Fruit fly (Drosophila melanogaster) whole organism, embryonic: ENCODE results near the gene CG4820.

Experiments
- Adf1 ChIP-seq: fragments of 200-800 bp; sonication (Bioruptor generic); IDR thresholded peaks from 2 replicates; pipeline ENCODE4 v1.3.6; 2022; ENCODE audit warnings: missing biosample characterization, missing genetic modification characterization
- B-H1 ChIP-seq: fragments of 200-800 bp; sonication (Bioruptor generic); IDR thresholded peaks from 3 replicates; pipeline ENCODE4 v1.3.6; 2022; ENCODE audit warnings: missing biosample characterization, missing genetic modification characterization
- CG10147 ChIP-seq: fragments of 200-800 bp; sonication (Bioruptor generic); optimal IDR thresholded peaks from 2 replicates; lab custom pipeline; 2019; ENCODE audit warnings: missing biosample characterization, mild to moderate bottlenecking, missing genetic modification characterization, moderate library complexity
- CG10543 ChIP-seq: fragments of 200-800 bp; sonication (Bioruptor generic); optimal IDR thresholded peaks from 3 replicates; lab custom pipeline; 2017; ENCODE audit warnings: missing biosample characterization, mild to moderate bottlenecking, missing genetic modification characterization, moderate library complexity
- CG10979 ChIP-seq: fragments of 200-800 bp; sonication (Bioruptor generic); optimal IDR thresholded peaks from 2 replicates; lab custom pipeline; 2018; ENCODE audit warnings: missing biosample characterization, mild to moderate bottlenecking, missing genetic modification characterization, moderate library complexity
- CG11085 ChIP-seq: fragments of 200-800 bp; sonication (Bioruptor generic); IDR thresholded peaks from 2 replicates; pipeline ENCODE4 v1.3.6; 2022; ENCODE audit warnings: missing biosample characterization, missing genetic modification characterization
- CG11398 ChIP-seq: fragments of 200-800 bp; sonication (Bioruptor generic); optimal IDR thresholded peaks from 2 replicates; lab custom pipeline; 2016; ENCODE audit warnings: missing biosample characterization, missing genetic modification characterization
- CG14050 ChIP-seq: fragments of 200-800 bp; sonication (Bioruptor generic); IDR thresholded peaks from 3 replicates; pipeline ENCODE4 v1.3.6; 2022; ENCODE audit warnings: missing biosample characterization, missing genetic modification characterization
- CG14860 ChIP-seq: fragments of 200-800 bp; sonication (Bioruptor generic); IDR thresholded peaks from 3 replicates; pipeline ENCODE4 v1.3.6; 2022; ENCODE audit warnings: missing biosample characterization, missing genetic modification characterization; ENCODE audit not compliant: partially characterized antibody
- CG1603 ChIP-seq: fragments of 200-800 bp; sonication (Bioruptor generic); optimal IDR thresholded peaks from 2 replicates; lab custom pipeline; 2019; ENCODE audit warnings: missing biosample characterization, mild to moderate bottlenecking, missing genetic modification characterization, moderate library complexity
- CG17186 ChIP-seq: fragments of 200-800 bp; sonication (Bioruptor generic); optimal IDR thresholded peaks from 3 replicates; lab custom pipeline; 2017; ENCODE audit warnings: missing biosample characterization, missing genetic modification reagents, missing genetic modification characterization
- CG18011 ChIP-seq: fragments of 200-800 bp; sonication (Bioruptor generic); optimal IDR thresholded peaks from 2 replicates; lab custom pipeline; 2017; ENCODE audit warnings: missing biosample characterization, missing genetic modification characterization, mild to moderate bottlenecking, moderate library complexity, missing genotype
- CG18619 ChIP-seq: fragments of 200-800 bp; sonication (Bioruptor generic); optimal IDR thresholded peaks from 3 replicates; lab custom pipeline; 2017; ENCODE audit warnings: missing biosample characterization, mild to moderate bottlenecking, missing genetic modification characterization
- CG2120 ChIP-seq: fragments of 200-800 bp; sonication (Bioruptor generic); optimal IDR thresholded peaks from 3 replicates; lab custom pipeline; 2016; ENCODE audit warnings: missing biosample characterization, missing genetic modification characterization
- CG2129 ChIP-seq: fragments of 200-800 bp; sonication (Bioruptor generic); IDR thresholded peaks from 2 replicates; pipeline ENCODE4 v1.3.6; 2022; ENCODE audit warnings: missing biosample characterization, missing genetic modification characterization; ENCODE audit not compliant: partially characterized antibody
- CG2202 ChIP-seq: fragments of 200-800 bp; sonication (Bioruptor generic); optimal IDR thresholded peaks from 2 replicates; lab custom pipeline; 2018; ENCODE audit warnings: missing biosample characterization, mild to moderate bottlenecking, missing genetic modification characterization
- CG3065 ChIP-seq: fragments of 200-800 bp; sonication (Bioruptor generic); optimal IDR thresholded peaks from 2 replicates; lab custom pipeline; 2016; ENCODE audit warnings: missing biosample characterization, missing genetic modification characterization
- CG4328 ChIP-seq: fragments of 200-800 bp; sonication (Bioruptor generic); optimal IDR thresholded peaks from 3 replicates; lab custom pipeline; 2017; ENCODE audit warnings: missing biosample characterization, missing genetic modification reagents, missing genetic modification characterization
- CG4424 ChIP-seq: fragments of 200-800 bp; sonication (Bioruptor generic); optimal IDR thresholded peaks from 3 replicates; lab custom pipeline; 2016; ENCODE audit warnings: missing biosample characterization, missing genetic modification characterization
- CG6765 ChIP-seq: fragments of 200-800 bp; sonication (Bioruptor generic); optimal IDR thresholded peaks from 3 replicates; lab custom pipeline; 2017; ENCODE audit warnings: missing biosample characterization, mild to moderate bottlenecking, missing genetic modification characterization
- CG8089 ChIP-seq: fragments of 200-800 bp; sonication (Bioruptor generic); optimal IDR thresholded peaks from 3 replicates; lab custom pipeline; 2016; ENCODE audit warnings: missing biosample characterization, missing genetic modification characterization
- CG9215 ChIP-seq: fragments of 200-800 bp; sonication (Bioruptor generic); IDR thresholded peaks from 2 replicates; pipeline ENCODE4 v1.3.6; 2022; ENCODE audit warnings: missing biosample characterization, missing genetic modification characterization
- CTCF ChIP-seq: fragments of 200-800 bp; sonication (Bioruptor generic); optimal IDR thresholded peaks from 2 replicates; lab custom pipeline; 2017; ENCODE audit warnings: missing biosample characterization, mild to moderate bottlenecking, missing genetic modification characterization, moderate library complexity
- Dek ChIP-seq: fragments of 200-800 bp; sonication (Bioruptor generic); optimal IDR thresholded peaks from 3 replicates; lab custom pipeline; 2019; ENCODE audit warnings: missing biosample characterization, mild to moderate bottlenecking, missing genetic modification characterization, moderate library complexity
- Doc3 ChIP-seq: fragments of 200-800 bp; sonication (Bioruptor generic); IDR thresholded peaks from 3 replicates; pipeline ENCODE4 v1.3.6; 2022; ENCODE audit warnings: missing biosample characterization, missing genetic modification characterization; ENCODE audit not compliant: partially characterized antibody
- HLHmδ ChIP-seq: fragments of 200-800 bp; sonication (Bioruptor generic); optimal IDR thresholded peaks from 2 replicates; lab custom pipeline; 2018; ENCODE audit warnings: missing biosample characterization, mild to moderate bottlenecking, missing genetic modification characterization, moderate library complexity
- HmgZ ChIP-seq: fragments of 200-800 bp; sonication (Bioruptor generic); optimal IDR thresholded peaks from 2 replicates; lab custom pipeline; 2018; ENCODE audit warnings: missing biosample characterization, mild to moderate bottlenecking, missing genetic modification characterization
- NC2α ChIP-seq: fragments of 200-800 bp; sonication (Bioruptor generic); optimal IDR thresholded peaks from 2 replicates; lab custom pipeline; 2016; ENCODE audit warnings: missing biosample characterization, missing genetic modification characterization
- NC2β ChIP-seq: fragments of 200-800 bp; sonication (Bioruptor generic); optimal IDR thresholded peaks from 2 replicates; lab custom pipeline; 2016; ENCODE audit warnings: missing biosample characterization, missing genetic modification characterization
- Ssrp ChIP-seq: fragments of 200-800 bp; sonication (Bioruptor generic); optimal IDR thresholded peaks from 2 replicates; lab custom pipeline; 2018; ENCODE audit warnings: missing biosample characterization, mild to moderate bottlenecking, missing genetic modification characterization, moderate library complexity
- TFAM ChIP-seq: fragments of 200-800 bp; sonication (Bioruptor generic); optimal IDR thresholded peaks from 2 replicates; lab custom pipeline; 2017; ENCODE audit warnings: missing biosample characterization, missing genetic modification characterization, inconsistent platforms
- Xbp1 ChIP-seq: fragments of 200-800 bp; sonication (Bioruptor generic); optimal IDR thresholded peaks from 3 replicates; lab custom pipeline; 2016; ENCODE audit warnings: missing biosample characterization, mild to moderate bottlenecking, missing genetic modification characterization
- ab ChIP-seq: fragments of 200-800 bp; sonication (Bioruptor generic); optimal IDR thresholded peaks from 2 replicates; lab custom pipeline; 2016; ENCODE audit warnings: missing biosample characterization, missing genetic modification characterization
- al ChIP-seq: fragments of 200-800 bp; sonication (Bioruptor generic); IDR thresholded peaks from 2 replicates; pipeline ENCODE4 v1.3.6; 2022; ENCODE audit warnings: missing biosample characterization, missing genetic modification characterization
- az2 ChIP-seq: fragments of 200-800 bp; sonication (Bioruptor generic); optimal IDR thresholded peaks from 3 replicates; lab custom pipeline; 2016; ENCODE audit warnings: missing biosample characterization, missing genetic modification characterization
- bab2 ChIP-seq: fragments of 200-800 bp; sonication (Bioruptor generic); optimal IDR thresholded peaks from 2 replicates; lab custom pipeline; 2016; ENCODE audit warnings: missing biosample characterization, missing genetic modification characterization
- dimm ChIP-seq: fragments of 200-800 bp; sonication (Bioruptor generic); IDR thresholded peaks from 2 replicates; pipeline ENCODE4 v1.3.6; 2022; ENCODE audit warnings: missing biosample characterization, missing genetic modification characterization
- dmrt99B ChIP-seq: fragments of 200-800 bp; sonication (Bioruptor generic); optimal IDR thresholded peaks from 2 replicates; lab custom pipeline; 2018; ENCODE audit warnings: missing biosample characterization, mild to moderate bottlenecking, missing genetic modification characterization, moderate library complexity
- ems ChIP-seq: fragments of 200-800 bp; sonication (Bioruptor generic); optimal IDR thresholded peaks from 3 replicates; lab custom pipeline; 2016; ENCODE audit warnings: missing biosample characterization, missing genetic modification characterization
- ind ChIP-seq: fragments of 200-800 bp; sonication (Bioruptor generic); optimal IDR thresholded peaks from 3 replicates; lab custom pipeline; 2016; ENCODE audit warnings: missing biosample characterization, missing genetic modification characterization
- lilli ChIP-seq: fragments of 200-800 bp; sonication (Bioruptor generic); optimal IDR thresholded peaks from 3 replicates; lab custom pipeline; 2016; ENCODE audit warnings: missing biosample characterization, missing genetic modification characterization
- nau ChIP-seq: fragments of 200-800 bp; sonication (Bioruptor generic); optimal IDR thresholded peaks from 3 replicates; lab custom pipeline; 2017; ENCODE audit warnings: missing biosample characterization, mild to moderate bottlenecking, missing genetic modification characterization, missing genetic modification reagents
- oc ChIP-seq: fragments of 200-800 bp; sonication (Bioruptor generic); optimal IDR thresholded peaks from 2 replicates; lab custom pipeline; 2018; ENCODE audit warnings: missing biosample characterization, mild to moderate bottlenecking, missing genetic modification characterization, moderate library complexity
- pnt ChIP-seq: fragments of 200-800 bp; sonication (Bioruptor generic); optimal IDR thresholded peaks from 3 replicates; lab custom pipeline; 2016; ENCODE audit warnings: missing biosample characterization, missing genetic modification characterization
- sim ChIP-seq: fragments of 200-800 bp; sonication (Bioruptor generic); IDR thresholded peaks from 2 replicates; pipeline ENCODE4 v1.3.6; 2022; ENCODE audit warnings: missing biosample characterization, missing genetic modification characterization
- slp2 ChIP-seq: fragments of 200-800 bp; sonication (Bioruptor generic); optimal IDR thresholded peaks from 2 replicates; lab custom pipeline; 2016; ENCODE audit warnings: missing biosample characterization, missing genetic modification characterization
- tio ChIP-seq: fragments of 200-800 bp; sonication (Bioruptor generic); optimal IDR thresholded peaks from 2 replicates; lab custom pipeline; 2017; ENCODE audit warnings: missing biosample characterization, missing genetic modification characterization, inconsistent platforms
- tna ChIP-seq: fragments of 200-800 bp; sonication (Bioruptor generic); IDR thresholded peaks from 2 replicates; pipeline ENCODE4 v1.3.6; 2022; ENCODE audit warnings: missing biosample characterization, missing genetic modification characterization; ENCODE audit not compliant: partially characterized antibody
- unpg ChIP-seq: fragments of 200-800 bp; sonication (Bioruptor generic); optimal IDR thresholded peaks from 3 replicates; lab custom pipeline; 2018; ENCODE audit warnings: missing biosample characterization, mild to moderate bottlenecking, missing genetic modification characterization, moderate library complexity

CG4820 gene

DNA sequence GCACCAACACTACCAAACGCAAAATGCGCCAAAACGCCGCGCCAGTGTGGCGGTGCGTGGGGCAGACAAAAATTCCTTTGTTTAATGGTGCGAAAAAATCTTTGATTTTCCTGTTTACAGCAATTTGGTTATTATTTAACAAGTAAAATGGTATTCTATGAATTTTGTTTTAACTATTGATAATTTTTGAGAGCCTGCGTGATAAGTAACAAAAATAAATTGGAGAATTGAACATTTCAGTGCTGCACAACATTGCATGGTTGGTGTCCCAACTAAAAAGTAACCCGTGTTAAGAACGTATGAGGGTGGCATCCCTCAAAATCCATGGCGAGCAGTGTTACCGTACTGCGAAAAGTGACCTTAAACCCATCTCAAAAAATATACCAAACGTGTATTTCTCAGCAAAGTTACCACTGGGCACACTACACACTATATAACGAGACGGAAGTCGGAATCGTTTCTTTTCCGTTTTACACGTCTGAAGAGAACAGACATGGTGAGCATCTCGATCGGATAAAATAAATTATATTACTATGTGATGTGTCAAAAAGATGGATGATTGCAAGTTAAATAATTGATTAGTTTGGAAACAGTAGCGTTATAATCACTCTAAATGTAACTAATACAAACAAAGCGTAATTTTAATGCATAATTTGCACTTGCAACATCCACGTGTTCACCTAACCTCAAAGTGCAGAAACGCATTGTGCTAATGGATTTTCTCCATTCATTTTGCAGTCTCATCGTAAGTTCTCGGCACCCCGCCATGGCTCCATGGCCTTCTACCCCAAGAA is 5.3 kb downstream of the CG4820 start, which contains the start of the genes CG6693 and RpL3 (continued):
- TF ChIP-seq CG18619 (GFP tag; lab: Kevin White, UChicago) (peak; percentile 80), CG10543 (GFP tag; lab: Kevin White, UChicago) (peak; percentile 82), HLHmδ (GFP tag; lab: Kevin White, UChicago) (peak; percentile 95), CG8089 (GFP tag; lab: Kevin White, UChicago) (peak; percentile 65), CG17186 (GFP tag; lab: Kevin White, UChicago) (peak; percentile 80), CG2129 (GFP tag; lab: Robert Waterston, UW) (no peak), pnt (GFP tag; lab: Kevin White, UChicago) (peak; percentile 31), CG11398 (GFP tag; lab: Kevin White, UChicago) (peak; percentile 55), Ssrp (peak; percentile 26), NC2α (GFP tag; lab: Kevin White, UChicago) (peak; percentile 88), CG1603 (tag; lab: Kevin White, UChicago) (peak; percentile 90), B-H1 (GFP tag; lab: Robert Waterston, UW) (peak; percentile 23; the same call in 1 of the 3 replicates), al (peak; percentile 29; the same call in 1 of the 2 replicates), CG14050 (peak; percentile 40; the same call in 2 of the 3 replicates), CG10979 (peak; percentile 64), dmrt99B (peak; percentile 68), CG2120 (GFP tag; lab: Kevin White, UChicago) (peak; percentile 55), TFAM (GFP tag; lab: Kevin White, UChicago) (no peak), CG3065 (GFP tag; lab: Kevin White, UChicago) (peak; percentile 18), lilli (GFP tag; lab: Kevin White, UChicago) (peak; percentile 90), CG4424 (GFP tag; lab: Kevin White, UChicago) (peak; percentile 56), nau (GFP tag; lab: Kevin White, UChicago) (no peak), Doc3 (GFP tag; lab: Robert Waterston, UW) (no peak), HmgZ (tag; lab: Kevin White, UChicago) (peak; percentile 81), CG2202 (peak; percentile 70), CG11085 (GFP tag; lab: Robert Waterston, UW) (peak; percentile 75), dimm (GFP tag; lab: Robert Waterston, UW) (no peak), CTCF (GFP tag; lab: Kevin White, UChicago) (peak; percentile 64), unpg (GFP tag; lab: Kevin White, UChicago) (peak; percentile 80), slp2 (GFP tag; lab: Kevin White, UChicago) (peak; percentile 37), CG10147 (GFP tag; lab: Kevin White, UChicago) (peak; percentile 12), Dek (peak; percentile 70), ind (GFP tag; lab: Kevin White, UChicago) (peak; percentile 32), CG14860 (no peak), oc (tag; lab: Kevin White, UChicago) (peak; percentile 79), CG4328 (GFP tag; lab: Kevin White, UChicago) (peak; percentile 84), CG6765 (GFP tag; lab: Kevin White, UChicago) (peak; percentile 93), Xbp1 (peak; percentile 52), ab (GFP tag; lab: Kevin White, UChicago) (peak; percentile 38), az2 (GFP tag; lab: Kevin White, UChicago) (peak; percentile 5), bab2 (GFP tag; lab: Kevin White, UChicago) (peak; percentile 46), tio (GFP tag; lab: Kevin White, UChicago) (no peak), ems (peak; percentile 46), CG9215 (GFP tag; lab: Robert Waterston, UW) (no peak), Adf1 (GFP tag; lab: Robert Waterston, UW) (peak; percentile 53; the same call in 1 of the 2 replicates), CG18011 (GFP tag; lab: Kevin White, UChicago) (peak; percentile 24), sim (no peak), NC2β (GFP tag; lab: Kevin White, UChicago) (peak; percentile 96), tna (GFP tag; lab: Robert Waterston, UW) (peak; percentile 27; the same call in 1 of the 2 replicates)
